Fruit fly (Drosophila melanogaster): ENCODE results near the gene Mon1.

Gene Mon1

dm6 chr2L:4893612-4894011 is 43.2 kb downstream of the Mon1 start:
- TF ChIP-seq Clk (GFP tag; optimal IDR thresholded peaks at IDR 0.05) (no peak), tj (GFP tag; optimal IDR thresholded peaks at IDR 0.05) (no peak), Crg-1 (GFP tag; optimal IDR thresholded peaks at IDR 0.05) (no peak), CG14711 (tag; optimal IDR thresholded peaks at IDR 0.05) (no peak), CG1620 (GFP tag; optimal IDR thresholded peaks at IDR 0.05) (no peak), CG5204 (GFP tag; optimal IDR thresholded peaks at IDR 0.05) (no peak), CG11617 (GFP tag; optimal IDR thresholded peaks at IDR 0.05) (no peak), Mnt (GFP tag; optimal IDR thresholded peaks at IDR 0.05) (no peak), CG7045 (GFP tag; optimal IDR thresholded peaks at IDR 0.05) (no peak), Hr96 (GFP tag; optimal IDR thresholded peaks at IDR 0.05) (no peak), pad (GFP tag; optimal IDR thresholded peaks at IDR 0.05) (no peak), kay (GFP tag; ENCODE audit: borderline replicate concordance) (no peak), ovo (GFP tag; optimal IDR thresholded peaks at IDR 0.05) (no peak)

- TF ChIP-seq kay (GFP tag; ENCODE audit: borderline replicate concordance) = peak; percentile 83
- TF ChIP-seq Hr96 (GFP tag; optimal IDR thresholded peaks at IDR 0.05) = no peak
Observed at dm6 chr2L:4895902-4896301, 45.5 kb downstream of the Mon1 start.

- TF ChIP-seq CG11617 (GFP tag; optimal IDR thresholded peaks at IDR 0.05) (no peak), pad (GFP tag; optimal IDR thresholded peaks at IDR 0.05) (no peak), cic (GFP tag; optimal IDR thresholded peaks at IDR 0.05) (peak; percentile 61), CG7101 (tag; optimal IDR thresholded peaks at IDR 0.05) (no peak), CG14711 (tag; optimal IDR thresholded peaks at IDR 0.05) (no peak), kay (GFP tag; ENCODE audit: borderline replicate concordance) (peak; percentile 97), toe (GFP tag; optimal IDR thresholded peaks at IDR 0.05) (no peak), CG12768 (GFP tag; optimal IDR thresholded peaks at IDR 0.05) (peak; percentile 32), Clk (GFP tag; optimal IDR thresholded peaks at IDR 0.05) (no peak), bab1 (GFP tag; optimal IDR thresholded peaks at IDR 0.05) (no peak), CG5204 (GFP tag; optimal IDR thresholded peaks at IDR 0.05) (peak; percentile 14), Crg-1 (GFP tag; optimal IDR thresholded peaks at IDR 0.05) (no peak), cnc (optimal IDR thresholded peaks at IDR 0.05) (no peak), Hr96 (GFP tag; optimal IDR thresholded peaks at IDR 0.05) (no peak), CG7045 (GFP tag; optimal IDR thresholded peaks at IDR 0.05) (no peak), tj (GFP tag; optimal IDR thresholded peaks at IDR 0.05) (peak; percentile 49), CG33017 (tag; optimal IDR thresholded peaks at IDR 0.05) (no peak), CG1620 (GFP tag; optimal IDR thresholded peaks at IDR 0.05) (no peak), ovo (GFP tag; optimal IDR thresholded peaks at IDR 0.05) (no peak), Mnt (GFP tag; optimal IDR thresholded peaks at IDR 0.05) (peak; percentile 48)
Observed at dm6 chr2L:4896484-4897205, 46.2 kb downstream of the Mon1 start.

dm6 chr2L:4898165-4898564 is 47.7 kb downstream of the Mon1 start:
- TF ChIP-seq cnc (optimal IDR thresholded peaks at IDR 0.05) (peak in 1 of 2 experiments; percentile 40), cic (GFP tag; optimal IDR thresholded peaks at IDR 0.05) (no peak)

dm6 chr2L:4899599-4900559 is 49.4 kb downstream of the Mon1 start:
- TF ChIP-seq bab1 (GFP tag; optimal IDR thresholded peaks at IDR 0.05) = no peak
- no peak for TF ChIP-seq CG33017 (tag; optimal IDR thresholded peaks at IDR 0.05)
- no peak for TF ChIP-seq CG1620 (GFP tag; optimal IDR thresholded peaks at IDR 0.05)
- TF ChIP-seq CG7101 (tag; optimal IDR thresholded peaks at IDR 0.05) = no peak
- TF ChIP-seq ovo (GFP tag; optimal IDR thresholded peaks at IDR 0.05) = no peak
- no peak for TF ChIP-seq CG7045 (GFP tag; optimal IDR thresholded peaks at IDR 0.05)
- TF ChIP-seq toe (GFP tag; optimal IDR thresholded peaks at IDR 0.05) = no peak
- no peak for TF ChIP-seq pad (GFP tag; optimal IDR thresholded peaks at IDR 0.05)

Data from whole organism, adult.